Worm (Caenorhabditis elegans) whole organism, L4 larva: ENCODE data around the gene cyp-35B2.

Experiments
- D1046.2 ChIP-seq: fragments of 200-800 bp; sonication (Bioruptor generic); IDR thresholded peaks from 2 replicates; pipeline ENCODE4 v1.3.6; 2022; ENCODE audit warnings: missing genetic modification characterization, missing compliant biosample characterization
- F37D6.2 ChIP-seq: sonication (generic microtip); optimal IDR thresholded peaks from 2 replicates; lab custom pipeline; 2016; ENCODE audit warnings: mild to moderate bottlenecking, missing genetic modification characterization, missing compliant biosample characterization
- F49E8.2 ChIP-seq: sonication (generic microtip); optimal IDR thresholded peaks from 2 replicates; lab custom pipeline; 2016; ENCODE audit warnings: missing compliant biosample characterization, mild to moderate bottlenecking, missing genetic modification characterization, borderline replicate concordance
- T20F7.1 ChIP-seq: fragments of 200-800 bp; sonication (Bioruptor generic); optimal IDR thresholded peaks from 2 replicates; lab custom pipeline; 2018; ENCODE audit warnings: mild to moderate bottlenecking, missing genetic modification characterization, missing compliant biosample characterization
- Y5F2A.4 ChIP-seq: fragments of 200-800 bp; sonication (Bioruptor generic); optimal IDR thresholded peaks from 2 replicates; lab custom pipeline; 2018; ENCODE audit warnings: mild to moderate bottlenecking, missing genetic modification characterization, missing compliant biosample characterization
- ZK337.2 ChIP-seq: fragments of 200-800 bp; sonication (Bioruptor generic); IDR thresholded peaks from 2 replicates; pipeline ENCODE4 v1.3.6; 2022; ENCODE audit warnings: missing genetic modification reagents, missing genetic modification characterization, missing compliant biosample characterization
- aha-1 ChIP-seq: fragments of 150-350 bp; peaks from one replicate; lab custom pipeline; 2014; ENCODE audit warnings: missing biosample characterization, missing genetic modification characterization
- ama-1 ChIP-seq: fragments of 150-350 bp; optimal IDR thresholded peaks from 2 replicates; lab custom pipeline; 2014; ENCODE audit warnings: inconsistent platforms, mixed read lengths
- arid-1 ChIP-seq: fragments of 200-800 bp; sonication (Bioruptor generic); conservative IDR thresholded peaks from 2 replicates; pipeline ENCODE4 v1.3.6; 2022; ENCODE audit warnings: missing genetic modification reagents, missing genetic modification characterization, missing compliant biosample characterization
- ceh-28 ChIP-seq: fragments of 150-350 bp; optimal IDR thresholded peaks from 2 replicates; lab custom pipeline; 2014; ENCODE audit warnings: missing biosample characterization, missing genetic modification reagents, missing genetic modification characterization
- ceh-82 ChIP-seq: sonication (generic microtip); optimal IDR thresholded peaks from 2 replicates; lab custom pipeline; 2017; ENCODE audit warnings: missing biosample characterization, missing genetic modification characterization
- cey-2 ChIP-seq: sonication (generic microtip); optimal IDR thresholded peaks from 3 replicates; lab custom pipeline; 2017; ENCODE audit warnings: missing genetic modification characterization, mild to moderate bottlenecking, missing compliant biosample characterization, antibody characterized with exemption, borderline replicate concordance; ENCODE audit not compliant: insufficient read depth
- daf-19 ChIP-seq: fragments of 200-800 bp; sonication (Bioruptor generic); conservative IDR thresholded peaks from 2 replicates; pipeline ENCODE4 v1.3.6; 2022; ENCODE audit warnings: missing genetic modification characterization, missing compliant biosample characterization
- egl-43 ChIP-seq: fragments of 200-800 bp; sonication (Bioruptor generic); IDR thresholded peaks from 2 replicates; pipeline ENCODE4 v1.3.6; 2022; ENCODE audit warnings: missing genetic modification reagents, missing genetic modification characterization, missing compliant biosample characterization
- fos-1 ChIP-seq: fragments of 150-350 bp; optimal IDR thresholded peaks from 2 replicates; lab custom pipeline; 2014; ENCODE audit warnings: missing biosample characterization, missing genetic modification characterization
- gei-8 ChIP-seq: fragments of 200-800 bp; sonication (Bioruptor generic); optimal IDR thresholded peaks from 2 replicates; lab custom pipeline; 2018; ENCODE audit warnings: mild to moderate bottlenecking, missing genetic modification characterization, missing compliant biosample characterization
- hif-1 ChIP-seq, 2 experiments: sonication (generic microtip); optimal IDR thresholded peaks; 2 replicates each; lab custom pipeline; 2016 to 2017; ENCODE audit warnings: missing compliant biosample characterization in 2 of 2, missing genetic modification characterization in 2 of 2, missing genetic modification reagents in 2 of 2, missing genotype in 2 of 2, mild to moderate bottlenecking in 1 of 2
- hlh-30 ChIP-seq: sonication (generic microtip); optimal IDR thresholded peaks from 2 replicates; lab custom pipeline; 2017; ENCODE audit warnings: antibody characterized with exemption, mild to moderate bottlenecking, missing genetic modification characterization, missing compliant biosample characterization; ENCODE audit not compliant: insufficient read depth
- hmg-1.1 ChIP-seq: fragments of 200-800 bp; sonication (Bioruptor generic); IDR thresholded peaks from 2 replicates; pipeline ENCODE4 v1.3.6; 2022; ENCODE audit warnings: missing genetic modification reagents, missing genetic modification characterization, missing compliant biosample characterization
- lin-1 ChIP-seq: fragments of 200-800 bp; sonication (Bioruptor generic); IDR thresholded peaks from 2 replicates; pipeline ENCODE4 v1.3.6; 2022; ENCODE audit warnings: missing genetic modification reagents, missing genetic modification characterization, missing compliant biosample characterization
- lin-15B ChIP-seq: fragments of 150-350 bp; sonication (generic microtip); optimal IDR thresholded peaks from 3 replicates; lab custom pipeline; 2014; ENCODE audit warnings: missing biosample characterization, missing genetic modification characterization
- lin-38 ChIP-seq: fragments of 200-800 bp; sonication (Bioruptor generic); IDR thresholded peaks from 2 replicates; pipeline ENCODE4 v1.3.6; 2022; ENCODE audit warnings: missing genetic modification reagents, missing genetic modification characterization, missing compliant biosample characterization
- madf-9 ChIP-seq: fragments of 200-800 bp; sonication (Bioruptor generic); conservative IDR thresholded peaks from 2 replicates; pipeline ENCODE4 v1.3.6; 2022; ENCODE audit warnings: missing genetic modification reagents, missing genetic modification characterization, missing compliant biosample characterization
- mdl-1 ChIP-seq, 2 experiments: fragments of 150-350 bp in 1 of 2; sonication (generic microtip) in 1 of 2; optimal IDR thresholded peaks; 2 replicates each; lab custom pipeline; 2014 to 2017; ENCODE audit warnings: missing biosample characterization in 2 of 2, missing genetic modification characterization in 2 of 2
- mes-2 ChIP-seq: sonication (generic microtip); optimal IDR thresholded peaks from 2 replicates; lab custom pipeline; 2016; ENCODE audit warnings: missing genotype, mild to moderate bottlenecking, missing genetic modification characterization, missing compliant biosample characterization; ENCODE audit not compliant: poor library complexity, severe bottlenecking
- mxl-2 ChIP-seq: fragments of 200-800 bp; sonication (Bioruptor generic); conservative IDR thresholded peaks from 2 replicates; pipeline ENCODE4 v1.3.6; 2022; ENCODE audit warnings: missing genetic modification reagents, missing genetic modification characterization, missing compliant biosample characterization
- mxl-3 ChIP-seq: fragments of 200-800 bp; sonication (Bioruptor generic); optimal IDR thresholded peaks from 2 replicates; lab custom pipeline; 2018; ENCODE audit warnings: mild to moderate bottlenecking, missing genetic modification characterization, missing compliant biosample characterization
- nhr-102 ChIP-seq: sonication (generic microtip); optimal IDR thresholded peaks from 2 replicates; lab custom pipeline; 2016; ENCODE audit warnings: mild to moderate bottlenecking, missing genetic modification characterization, moderate library complexity, missing compliant biosample characterization
- nhr-28 ChIP-seq: fragments of 150-350 bp; optimal IDR thresholded peaks from 2 replicates; lab custom pipeline; 2014; ENCODE audit warnings: missing biosample characterization, missing genetic modification characterization
- nhr-41 ChIP-seq: fragments of 200-800 bp; sonication (Bioruptor generic); IDR thresholded peaks from 2 replicates; pipeline ENCODE4 v1.3.6; 2022; ENCODE audit warnings: missing genetic modification reagents, missing genetic modification characterization, missing compliant biosample characterization
- nhr-48 ChIP-seq: sonication (generic microtip); optimal IDR thresholded peaks from 2 replicates; lab custom pipeline; 2016; ENCODE audit warnings: mild to moderate bottlenecking, missing genetic modification characterization, missing compliant biosample characterization
- pqm-1 ChIP-seq: sonication (generic microtip); optimal IDR thresholded peaks from 2 replicates; lab custom pipeline; 2017; ENCODE audit warnings: missing biosample characterization, missing genetic modification characterization
- set-16 ChIP-seq: fragments of 200-800 bp; sonication (Bioruptor generic); IDR thresholded peaks from 2 replicates; pipeline ENCODE4 v1.3.6; 2022; ENCODE audit warnings: missing genetic modification reagents, missing genetic modification characterization, missing compliant biosample characterization
- skn-1 ChIP-seq: fragments of 150-350 bp; optimal IDR thresholded peaks from 2 replicates; lab custom pipeline; 2014; ENCODE audit warnings: missing biosample characterization, missing genetic modification characterization
- spr-1 ChIP-seq: sonication (generic microtip); optimal IDR thresholded peaks from 2 replicates; lab custom pipeline; 2016; ENCODE audit warnings: mild to moderate bottlenecking, missing genetic modification characterization, missing compliant biosample characterization
- unc-62 ChIP-seq, 3 experiments: fragments of 150-350 bp in 1 of 3; sonication (generic microtip); optimal IDR thresholded peaks in 2 of 3; peaks in 1 of 3; 1 replicate in 1 of 3; 2 replicates in 2 of 3; lab custom pipeline; 2014 to 2017; ENCODE audit warnings: missing biosample characterization in 3 of 3, missing genetic modification characterization in 3 of 3, missing genetic modification reagents in 3 of 3, missing genotype in 1 of 3
- vab-7 ChIP-seq: fragments of 200-800 bp; sonication (Bioruptor generic); IDR thresholded peaks from 2 replicates; pipeline ENCODE4 v1.3.6; 2022; ENCODE audit warnings: missing genetic modification reagents, missing genetic modification characterization, missing compliant biosample characterization
- zfp-3 ChIP-seq: fragments of 200-800 bp; sonication (Bioruptor generic); conservative IDR thresholded peaks from 2 replicates; pipeline ENCODE4 v1.3.6; 2022; ENCODE audit warnings: missing genetic modification reagents, missing genetic modification characterization, missing compliant biosample characterization
- zip-2 ChIP-seq: fragments of 150-350 bp; optimal IDR thresholded peaks from 2 replicates; lab custom pipeline; 2014; ENCODE audit warnings: missing biosample characterization, missing genetic modification characterization

The cyp-35B2 gene

ce11 chrV:3987616-3988015, 45.7 kb downstream of the cyp-35B2 start, which contains the start of gene nlp-28:
TSS of gene nlp-28 (plus strand) at chrV:3987900.
- TF ChIP-seq ZK337.2 (GFP tag; lab: Robert Waterston, UW), result no peak
- no peak for TF ChIP-seq daf-19 (GFP tag; lab: Robert Waterston, UW)
- TF ChIP-seq zip-2 (tag; lab: Kevin White, UChicago), result no peak
- TF ChIP-seq hmg-1.1 (GFP tag; lab: Robert Waterston, UW), result no peak
- TF ChIP-seq egl-43 (GFP tag; lab: Robert Waterston, UW), result no peak
- no peak for TF ChIP-seq Y5F2A.4 (GFP tag; lab: Kevin White, UChicago)
- TF ChIP-seq D1046.2 (GFP tag; lab: Robert Waterston, UW), result no peak
- TF ChIP-seq hif-1 (tag; optimal IDR thresholded peaks at IDR 0.05; lab: Kevin White, UChicago), result no peak
- no peak for TF ChIP-seq nhr-48 (tag; lab: Kevin White, UChicago)
- TF ChIP-seq ceh-82 (tag; lab: Kevin White, UChicago), result no peak
- TF ChIP-seq fos-1, result no peak
- no peak for TF ChIP-seq lin-15B (tag; lab: Kevin White, UChicago)

ce11 chrV:3989070-3989469, 47.1 kb downstream of the cyp-35B2 start, which contains the start of gene nlp-27:
TSS of gene nlp-27 (plus strand) at chrV:3989378.
- TF ChIP-seq ceh-82 (tag; lab: Kevin White, UChicago), result no peak
- TF ChIP-seq unc-62 (GFP tag; optimal IDR thresholded peaks at IDR 0.05 in 1 of 2; lab: Kevin White, UChicago), result peak in 1 of 2 experiments; percentile 63
- no peak for TF ChIP-seq unc-62 (tag; optimal IDR thresholded peaks at IDR 0.05; lab: Kevin White, UChicago)
- TF ChIP-seq mxl-2 (GFP tag; lab: Robert Waterston, UW), result no peak
- peak; percentile 9 for TF ChIP-seq nhr-28 (tag; lab: Kevin White, UChicago)
- TF ChIP-seq mes-2 (tag; lab: Kevin White, UChicago), result no peak
- no peak for TF ChIP-seq zip-2 (tag; lab: Kevin White, UChicago)
- TF ChIP-seq F37D6.2, result no peak
- no peak for TF ChIP-seq skn-1 (tag; lab: Kevin White, UChicago)
- no peak for TF ChIP-seq mxl-3 (GFP tag; lab: Kevin White, UChicago)
- TF ChIP-seq cey-2 (tag; lab: Kevin White, UChicago), result no peak
- TF ChIP-seq spr-1 (tag; lab: Kevin White, UChicago), result no peak
- TF ChIP-seq ama-1 (lab: Kevin White, UChicago), result peak; percentile 43
- peak; percentile 32 for TF ChIP-seq hlh-30 (tag; lab: Kevin White, UChicago)
- TF ChIP-seq mdl-1 (tag; optimal IDR thresholded peaks at IDR 0.05; lab: Kevin White, UChicago), result peak in 1 of 2 experiments; percentile 24

ce11 chrV:3992334-3992733, 50.4 kb downstream of the cyp-35B2 start:
- no peak for TF ChIP-seq lin-1 (GFP tag; lab: Robert Waterston, UW)
- peak; percentile 63 for TF ChIP-seq aha-1 (tag; lab: Kevin White, UChicago)
- peak; percentile 1 for TF ChIP-seq T20F7.1

- TF ChIP-seq nhr-102 (tag; lab: Kevin White, UChicago) (no peak), nhr-41 (GFP tag; lab: Robert Waterston, UW) (no peak), F49E8.2 (tag; lab: Kevin White, UChicago) (no peak), lin-38 (no peak), F37D6.2 (no peak), zfp-3 (GFP tag; lab: Robert Waterston, UW) (no peak), vab-7 (GFP tag; lab: Robert Waterston, UW) (no peak), pqm-1 (tag; lab: Kevin White, UChicago) (no peak), arid-1 (no peak), lin-15B (tag; lab: Kevin White, UChicago) (no peak), madf-9 (GFP tag; lab: Robert Waterston, UW) (no peak), aha-1 (tag; lab: Kevin White, UChicago) (no peak), gei-8 (GFP tag; lab: Kevin White, UChicago) (no peak), ceh-28 (no peak), hlh-30 (tag; lab: Kevin White, UChicago) (no peak), set-16 (GFP tag; lab: Robert Waterston, UW) (no peak), Y5F2A.4 (GFP tag; lab: Kevin White, UChicago) (no peak), fos-1 (no peak)
Observed at ce11 chrV:3994048-3994447, 52.1 kb downstream of the cyp-35B2 start, which contains the start of gene K09D9.9. TSS of gene K09D9.9 (minus strand) at chrV:3994148.
